Fruit fly (Drosophila melanogaster) whole organism, embryonic: ENCODE data around the gene CG31735.

Experiments used
- Atf-2 ChIP-seq: fragments of 200-800 bp; sonication (Bioruptor generic); optimal IDR thresholded peaks from 2 replicates; lab custom pipeline; 2016; ENCODE audit warnings: missing biosample characterization, missing genetic modification characterization
- Awh ChIP-seq: fragments of 200-800 bp; sonication (Bioruptor generic); IDR thresholded peaks from 2 replicates; pipeline ENCODE4, ENCODE4 v1.3.6; 2022; ENCODE audit warnings: missing biosample characterization, missing genetic modification characterization
- Bgb ChIP-seq: fragments of 200-800 bp; sonication (Bioruptor generic); IDR thresholded peaks from 2 replicates; pipeline ENCODE4 v1.3.6; 2022; ENCODE audit warnings: missing biosample characterization, missing genetic modification characterization; ENCODE audit not compliant: partially characterized antibody
- CG1024 ChIP-seq: fragments of 200-800 bp; sonication (Bioruptor generic); IDR thresholded peaks from 2 replicates; pipeline ENCODE4 v1.3.6; 2022; ENCODE audit warnings: missing biosample characterization, missing genetic modification characterization
- CG10654 ChIP-seq: fragments of 200-800 bp; sonication (Bioruptor generic); optimal IDR thresholded peaks from 2 replicates; lab custom pipeline; 2016; ENCODE audit warnings: missing biosample characterization, missing genetic modification characterization
- CG11085 ChIP-seq: fragments of 200-800 bp; sonication (Bioruptor generic); IDR thresholded peaks from 2 replicates; pipeline ENCODE4 v1.3.6; 2022; ENCODE audit warnings: missing biosample characterization, missing genetic modification characterization
- CG11695 ChIP-seq: fragments of 200-800 bp; sonication (Bioruptor generic); IDR thresholded peaks from 3 replicates; pipeline ENCODE4 v1.3.6; 2022; ENCODE audit warnings: missing biosample characterization, missing genetic modification characterization
- CG12104 ChIP-seq: fragments of 200-800 bp; sonication (Bioruptor generic); optimal IDR thresholded peaks from 3 replicates; lab custom pipeline; 2016; ENCODE audit warnings: missing biosample characterization, missing genetic modification characterization
- CG1233 ChIP-seq: fragments of 200-800 bp; sonication (Bioruptor generic); optimal IDR thresholded peaks from 4 replicates; lab custom pipeline; 2018; ENCODE audit warnings: missing biosample characterization, mild to moderate bottlenecking, missing genetic modification characterization
- CG15269 ChIP-seq: fragments of 200-800 bp; sonication (Bioruptor generic); optimal IDR thresholded peaks from 2 replicates; lab custom pipeline; 2018; ENCODE audit warnings: missing biosample characterization, mild to moderate bottlenecking, missing genetic modification characterization, moderate library complexity
- CG2889 ChIP-seq: fragments of 200-800 bp; sonication (Bioruptor generic); IDR thresholded peaks from 3 replicates; pipeline ENCODE4 v1.3.6; 2022; ENCODE audit warnings: missing biosample characterization, missing genetic modification characterization
- CG30403 ChIP-seq: fragments of 200-800 bp; sonication (Bioruptor generic); optimal IDR thresholded peaks from 3 replicates; lab custom pipeline; 2016; ENCODE audit warnings: missing biosample characterization, missing genetic modification characterization
- CG6791 ChIP-seq: fragments of 200-800 bp; sonication (Bioruptor generic); IDR thresholded peaks from 3 replicates; pipeline ENCODE4 v1.3.6; 2022; ENCODE audit warnings: missing biosample characterization, missing genetic modification characterization; ENCODE audit not compliant: partially characterized antibody
- CG8281 ChIP-seq: fragments of 200-800 bp; sonication (Bioruptor generic); optimal IDR thresholded peaks from 2 replicates; lab custom pipeline; 2018; ENCODE audit warnings: missing biosample characterization, mild to moderate bottlenecking, missing genetic modification characterization, moderate library complexity
- CG9727 ChIP-seq: fragments of 200-800 bp; sonication (Bioruptor generic); optimal IDR thresholded peaks from 3 replicates; lab custom pipeline; 2017; ENCODE audit warnings: missing biosample characterization, mild to moderate bottlenecking, missing genetic modification characterization
- CG9876 ChIP-seq: fragments of 200-800 bp; sonication (Bioruptor generic); optimal IDR thresholded peaks from 2 replicates; lab custom pipeline; 2016; ENCODE audit warnings: missing biosample characterization, missing genetic modification characterization
- CoRest ChIP-seq: fragments of 200-800 bp; sonication (Bioruptor generic); optimal IDR thresholded peaks from 3 replicates; lab custom pipeline; 2018; ENCODE audit warnings: missing biosample characterization, mild to moderate bottlenecking, missing genetic modification characterization, moderate library complexity
- D ChIP-seq, 2 experiments: fragments of 200-800 bp in 1 of 2; fragments of >200 bp in 1 of 2; sonication (Bioruptor generic) in 1 of 2; optimal IDR thresholded peaks; 2 replicates in 1 of 2; 3 replicates in 1 of 2; lab custom pipeline; 2017; ENCODE audit warnings: mild to moderate bottlenecking in 1 of 2, missing biosample characterization in 1 of 2, missing genetic modification characterization in 1 of 2, missing genetic modification reagents in 1 of 2
- E2f1 ChIP-seq: fragments of 200-800 bp; sonication (Bioruptor generic); IDR thresholded peaks from 2 replicates; pipeline ENCODE4 v1.3.6; 2022; ENCODE audit warnings: missing biosample characterization, missing genetic modification characterization
- Gug ChIP-seq: fragments of 200-800 bp; sonication (Bioruptor generic); IDR thresholded peaks from 4 replicates; pipeline ENCODE4 v1.3.6; 2022; ENCODE audit warnings: missing biosample characterization, missing genetic modification characterization
- Lhr ChIP-seq: fragments of 200-800 bp; sonication (Bioruptor generic); optimal IDR thresholded peaks from 3 replicates; lab custom pipeline; 2017; ENCODE audit warnings: mild to moderate bottlenecking, missing biosample characterization, missing genetic modification reagents, missing genetic modification characterization
- Meics ChIP-seq: fragments of 200-800 bp; sonication (Bioruptor generic); optimal IDR thresholded peaks from 2 replicates; lab custom pipeline; 2017; ENCODE audit warnings: missing biosample characterization, mild to moderate bottlenecking, missing genetic modification characterization
- Nf-YB ChIP-seq: fragments of 200-800 bp; sonication (Bioruptor generic); optimal IDR thresholded peaks from 3 replicates; lab custom pipeline; 2019; ENCODE audit warnings: missing biosample characterization, mild to moderate bottlenecking, missing genetic modification characterization, moderate library complexity
- Oaz ChIP-seq: fragments of 200-800 bp; sonication (Bioruptor generic); IDR thresholded peaks from 2 replicates; pipeline ENCODE4 v1.3.6; 2022; ENCODE audit warnings: missing biosample characterization, missing genetic modification characterization
- Oli ChIP-seq: fragments of 200-800 bp; sonication (Bioruptor generic); optimal IDR thresholded peaks from 2 replicates; lab custom pipeline; 2018; ENCODE audit warnings: missing biosample characterization, mild to moderate bottlenecking, missing genetic modification characterization, moderate library complexity
- Ptx1 ChIP-seq: fragments of 200-800 bp; sonication (Bioruptor generic); IDR thresholded peaks from 2 replicates; pipeline ENCODE4 v1.3.6; 2022; ENCODE audit warnings: missing biosample characterization, missing genetic modification characterization
- Side ChIP-seq: fragments of 200-800 bp; sonication (Bioruptor generic); optimal IDR thresholded peaks from 2 replicates; lab custom pipeline; 2016; ENCODE audit warnings: missing biosample characterization, missing genetic modification characterization
- Six4 ChIP-seq: fragments of 200-800 bp; sonication (Bioruptor generic); optimal IDR thresholded peaks from 2 replicates; lab custom pipeline; 2016; ENCODE audit warnings: missing biosample characterization, missing genetic modification characterization
- TFAM ChIP-seq: fragments of 200-800 bp; sonication (Bioruptor generic); optimal IDR thresholded peaks from 2 replicates; lab custom pipeline; 2017; ENCODE audit warnings: missing biosample characterization, missing genetic modification characterization, inconsistent platforms
- br ChIP-seq: fragments of >200 bp; optimal IDR thresholded peaks from 2 replicates; lab custom pipeline; 2017
- cato ChIP-seq: fragments of 200-800 bp; sonication (Bioruptor generic); optimal IDR thresholded peaks from 2 replicates; lab custom pipeline; 2016; ENCODE audit warnings: missing biosample characterization, missing genetic modification characterization, borderline replicate concordance
- chinmo ChIP-seq: fragments of 200-800 bp; sonication (Bioruptor generic); IDR thresholded peaks from 4 replicates; pipeline ENCODE4 v1.3.6; 2022; ENCODE audit warnings: missing biosample characterization, missing genetic modification characterization; ENCODE audit not compliant: partially characterized antibody
- danr ChIP-seq: fragments of 200-800 bp; sonication (Bioruptor generic); IDR thresholded peaks from 2 replicates; pipeline ENCODE4 v1.3.6; 2022; ENCODE audit warnings: missing biosample characterization, missing genetic modification characterization
- dmrt11E ChIP-seq: fragments of 200-800 bp; sonication (Bioruptor generic); optimal IDR thresholded peaks from 3 replicates; lab custom pipeline; 2018; ENCODE audit warnings: missing biosample characterization, mild to moderate bottlenecking, missing genetic modification characterization, moderate library complexity
- dpn ChIP-seq, 2 experiments: fragments of 200-800 bp; sonication (Bioruptor generic); optimal IDR thresholded peaks; 3 replicates each; lab custom pipeline; 2016; ENCODE audit warnings: missing biosample characterization in 2 of 2, missing genetic modification characterization in 2 of 2
- fd96Cb ChIP-seq: fragments of 200-800 bp; sonication (Bioruptor generic); optimal IDR thresholded peaks from 2 replicates; lab custom pipeline; 2018; ENCODE audit warnings: missing biosample characterization, mild to moderate bottlenecking, missing genetic modification characterization, moderate library complexity
- gce ChIP-seq: fragments of 200-800 bp; sonication (Bioruptor generic); IDR thresholded peaks from 3 replicates; pipeline ENCODE4 v1.3.6; 2022; ENCODE audit warnings: missing biosample characterization, missing genetic modification characterization
- gsb-n ChIP-seq: fragments of 200-800 bp; sonication (Bioruptor generic); optimal IDR thresholded peaks from 3 replicates; lab custom pipeline; 2018; ENCODE audit warnings: missing biosample characterization, mild to moderate bottlenecking, missing genetic modification characterization
- gt ChIP-seq: fragments of 200-800 bp; sonication (Bioruptor generic); IDR thresholded peaks from 2 replicates; pipeline ENCODE4 v1.3.6; 2022; ENCODE audit warnings: missing biosample characterization, missing genetic modification characterization
- inv ChIP-seq: fragments of 200-800 bp; sonication (Bioruptor generic); IDR thresholded peaks from 2 replicates; pipeline ENCODE4 v1.3.6; 2022; ENCODE audit warnings: missing biosample characterization, missing genetic modification characterization; ENCODE audit not compliant: partially characterized antibody
- jing ChIP-seq: fragments of 200-800 bp; sonication (Bioruptor generic); optimal IDR thresholded peaks from 2 replicates; lab custom pipeline; 2018; ENCODE audit warnings: missing biosample characterization, mild to moderate bottlenecking, missing genetic modification characterization
- kni ChIP-seq: fragments of 200-800 bp; sonication (Bioruptor generic); optimal IDR thresholded peaks from 3 replicates; lab custom pipeline; 2017; ENCODE audit warnings: mild to moderate bottlenecking, missing biosample characterization, missing genetic modification reagents, missing genetic modification characterization
- luna ChIP-seq: fragments of 200-800 bp; sonication (Bioruptor generic); optimal IDR thresholded peaks from 2 replicates; lab custom pipeline; 2016; ENCODE audit warnings: missing biosample characterization, missing genetic modification characterization
- oc ChIP-seq: fragments of 200-800 bp; sonication (Bioruptor generic); optimal IDR thresholded peaks from 2 replicates; lab custom pipeline; 2018; ENCODE audit warnings: missing biosample characterization, mild to moderate bottlenecking, missing genetic modification characterization, moderate library complexity
- org-1 ChIP-seq: fragments of 200-800 bp; sonication (Bioruptor generic); optimal IDR thresholded peaks from 2 replicates; lab custom pipeline; 2017; ENCODE audit warnings: missing biosample characterization, missing genetic modification characterization
- pnt ChIP-seq: fragments of 200-800 bp; sonication (Bioruptor generic); optimal IDR thresholded peaks from 3 replicates; lab custom pipeline; 2016; ENCODE audit warnings: missing biosample characterization, missing genetic modification characterization
- tio ChIP-seq: fragments of 200-800 bp; sonication (Bioruptor generic); optimal IDR thresholded peaks from 2 replicates; lab custom pipeline; 2017; ENCODE audit warnings: missing biosample characterization, missing genetic modification characterization, inconsistent platforms
- tna ChIP-seq: fragments of 200-800 bp; sonication (Bioruptor generic); IDR thresholded peaks from 2 replicates; pipeline ENCODE4 v1.3.6; 2022; ENCODE audit warnings: missing biosample characterization, missing genetic modification characterization; ENCODE audit not compliant: partially characterized antibody
- trh ChIP-seq: fragments of 200-800 bp; sonication (Bioruptor generic); optimal IDR thresholded peaks from 2 replicates; lab custom pipeline; 2016; ENCODE audit warnings: missing biosample characterization, missing genetic modification characterization
- yki ChIP-seq: fragments of >200 bp; optimal IDR thresholded peaks from 3 replicates; lab custom pipeline; 2018
- z ChIP-seq: fragments of 200-800 bp; sonication (Bioruptor generic); IDR thresholded peaks from 3 replicates; pipeline ENCODE4 v1.3.6; 2022; ENCODE audit warnings: missing biosample characterization, missing genetic modification characterization
- zfh2 ChIP-seq: fragments of 200-800 bp; sonication (Bioruptor generic); optimal IDR thresholded peaks from 2 replicates; lab custom pipeline; 2016; ENCODE audit warnings: missing biosample characterization, missing genetic modification characterization

Gene CG31735

DNA sequence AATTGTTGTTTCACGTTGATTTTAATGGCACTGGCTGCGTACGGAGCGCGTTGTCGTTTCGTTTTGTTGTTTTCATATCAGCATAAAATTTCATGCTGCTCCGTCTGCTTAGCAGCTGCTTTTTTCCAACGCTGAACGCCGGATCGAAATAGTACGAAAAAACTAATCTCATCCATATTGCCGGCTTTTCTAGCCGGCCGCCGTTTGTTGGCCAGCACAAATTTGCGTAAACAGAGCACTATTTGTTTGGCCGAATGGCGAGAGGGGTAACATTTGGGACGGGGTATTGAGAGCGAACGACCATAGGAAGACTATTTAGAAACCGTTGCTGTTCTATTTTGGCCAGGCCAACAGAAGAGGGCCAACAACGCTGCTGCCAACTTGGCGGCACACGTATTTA, 14.6 kb downstream of the CG31735 start (continued):
- peak; percentile 44 for TF ChIP-seq CG1233 (GFP tag; lab: Kevin White, UChicago)
- TF ChIP-seq org-1 (GFP tag; lab: Kevin White, UChicago) = no peak
- no peak for TF ChIP-seq danr (GFP tag; lab: Robert Waterston, UW)
- no peak for TF ChIP-seq Ptx1 (GFP tag; lab: Robert Waterston, UW)
- TF ChIP-seq z (GFP tag; lab: Robert Waterston, UW) = no peak
- no peak for TF ChIP-seq D (optimal IDR thresholded peaks at IDR 0.05; lab: Kevin White, UChicago)
- TF ChIP-seq D (GFP tag; optimal IDR thresholded peaks at IDR 0.05; lab: Kevin White, UChicago) = no peak
- peak; percentile 10 for TF ChIP-seq Meics (GFP tag; lab: Kevin White, UChicago)
- TF ChIP-seq Oli = no peak
- peak; percentile 29; the same call in 1 of the 2 replicates for TF ChIP-seq Bgb
- TF ChIP-seq Awh (GFP tag; lab: Robert Waterston, UW) = no peak
- TF ChIP-seq Six4 (GFP tag; lab: Kevin White, UChicago) = no peak
- TF ChIP-seq dmrt11E (tag; lab: Kevin White, UChicago) = no peak
- peak; percentile 99 for TF ChIP-seq kni
- TF ChIP-seq Nf-YB (GFP tag; lab: Kevin White, UChicago) = no peak
- no peak for TF ChIP-seq fd96Cb (tag; lab: Kevin White, UChicago)
- TF ChIP-seq CG1024 (GFP tag; lab: Robert Waterston, UW) = no peak
- TF ChIP-seq Side (GFP tag; lab: Kevin White, UChicago) = no peak
- 0 out of 2 replicates have a peak, but pooled peaks have one; percentile 26 for TF ChIP-seq tna (GFP tag; lab: Robert Waterston, UW)
- TF ChIP-seq Gug (GFP tag; lab: Robert Waterston, UW) = no peak
- no peak for TF ChIP-seq zfh2 (GFP tag; lab: Kevin White, UChicago)
- TF ChIP-seq Lhr (GFP tag; lab: Kevin White, UChicago) = no peak
- TF ChIP-seq gsb-n = no peak
- no peak for TF ChIP-seq CoRest
- no peak for TF ChIP-seq jing (GFP tag; lab: Kevin White, UChicago)
- peak; percentile 43; the same call in 1 of the 3 replicates for TF ChIP-seq CG11695 (GFP tag; lab: Robert Waterston, UW)
- no peak for TF ChIP-seq CG12104 (GFP tag; lab: Kevin White, UChicago)
- TF ChIP-seq gce = no peak
- TF ChIP-seq CG6791 (GFP tag; lab: Robert Waterston, UW) = 0 out of 3 replicates have a peak, but pooled peaks have one; percentile 27
- TF ChIP-seq TFAM (GFP tag; lab: Kevin White, UChicago) = no peak
- no peak for TF ChIP-seq CG30403
- no peak for TF ChIP-seq Oaz
- TF ChIP-seq dpn (GFP tag; optimal IDR thresholded peaks at IDR 0.05; lab: Kevin White, UChicago) = no peak
- no peak for TF ChIP-seq trh (GFP tag; lab: Kevin White, UChicago)
- no peak for TF ChIP-seq pnt (GFP tag; lab: Kevin White, UChicago)
- TF ChIP-seq CG2889 = no peak
- TF ChIP-seq tio (GFP tag; lab: Kevin White, UChicago) = no peak
- no peak for TF ChIP-seq gt (GFP tag; lab: Robert Waterston, UW)
- no peak for TF ChIP-seq CG10654 (GFP tag; lab: Kevin White, UChicago)
- TF ChIP-seq chinmo (GFP tag; lab: Robert Waterston, UW) = peak; percentile 95
- no peak for TF ChIP-seq CG8281 (tag; lab: Kevin White, UChicago)
- no peak for TF ChIP-seq inv (GFP tag; lab: Robert Waterston, UW)
- TF ChIP-seq E2f1 = peak; percentile 45; the same call in 1 of the 2 replicates
- TF ChIP-seq yki = no peak
- TF ChIP-seq CG9876 = no peak
- TF ChIP-seq CG15269 (tag; lab: Kevin White, UChicago) = peak; percentile 83
- TF ChIP-seq CG11085 (GFP tag; lab: Robert Waterston, UW) = no peak
- TF ChIP-seq br = no peak
- TF ChIP-seq luna (GFP tag; lab: Kevin White, UChicago) = no peak
- no peak for TF ChIP-seq Atf-2 (GFP tag; lab: Kevin White, UChicago)
- TF ChIP-seq cato = no peak
- TF ChIP-seq oc = peak; percentile 73
- TF ChIP-seq CG9727 (GFP tag; lab: Kevin White, UChicago) = no peak
